Fruit fly (Drosophila melanogaster) Kc167 (cell line): ENCODE data around the gene dop.

ENCODE experiments used
- Sin3A ChIP-seq: fragments of >200 bp; optimal IDR thresholded peaks from 2 replicates; lab custom pipeline; 2018; ENCODE audit warnings: missing external identifiers
- h ChIP-seq: fragments of >200 bp; optimal IDR thresholded peaks from 3 replicates; lab custom pipeline; 2018; ENCODE audit warnings: missing external identifiers
- insv ChIP-seq: fragments of >200 bp; optimal IDR thresholded peaks from 3 replicates; lab custom pipeline; 2018; ENCODE audit warnings: missing external identifiers

DNA sequence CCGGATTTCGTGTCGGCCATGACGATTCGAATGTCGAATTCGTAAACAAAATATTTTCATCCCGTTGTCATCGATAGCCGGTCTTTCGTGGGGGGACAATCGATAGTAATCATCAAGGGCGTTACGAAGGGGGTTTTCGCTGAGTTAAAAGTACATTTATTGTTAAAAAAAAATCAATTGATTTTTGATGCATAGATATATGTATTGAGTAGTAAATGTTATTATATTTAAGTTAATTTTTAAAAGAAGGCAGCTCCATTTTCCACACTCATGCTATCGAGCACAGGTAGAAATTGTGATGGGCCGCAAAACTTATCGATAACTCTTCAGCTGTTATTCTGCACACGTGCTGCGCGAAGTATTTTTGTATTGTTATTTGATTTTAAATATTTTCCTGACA lies 14.7 kb downstream of the dop start, which contains the start of the genes mrn and CG12301:
- no peak for TF ChIP-seq insv (lab: Kevin White, UChicago)
- TF ChIP-seq h, result no peak
- TF ChIP-seq Sin3A (lab: Kevin White, UChicago), result no peak
